Fruit fly (Drosophila melanogaster): ENCODE measurements around the gene Zcchc7.

The Zcchc7 gene

dm6 chr3L:16873127-16873543 lies 27.9 kb downstream of the Zcchc7 start (continued):
- TF ChIP-seq D (optimal IDR thresholded peaks at IDR 0.05) (no peak), D (GFP tag; optimal IDR thresholded peaks at IDR 0.05) (no peak), Abd-B (GFP tag; optimal IDR thresholded peaks at IDR 0.05) (peak; percentile 13), CG2712 (tag; optimal IDR thresholded peaks at IDR 0.05) (peak; percentile 4), CG1603 (tag; optimal IDR thresholded peaks at IDR 0.05) (no peak), fu2 (GFP tag; optimal IDR thresholded peaks at IDR 0.05) (no peak), trh (GFP tag; optimal IDR thresholded peaks at IDR 0.05) (no peak), ftz-f1 (GFP tag; optimal IDR thresholded peaks at IDR 0.05) (no peak), CG9797 (GFP tag; optimal IDR thresholded peaks at IDR 0.05) (no peak), CG17568 (GFP tag; optimal IDR thresholded peaks at IDR 0.05) (no peak), CG2678 (tag; optimal IDR thresholded peaks at IDR 0.05) (peak; percentile 69), kah (GFP tag; optimal IDR thresholded peaks at IDR 0.05) (no peak), phol (tag; optimal IDR thresholded peaks at IDR 0.05) (peak; percentile 69), Fer3 (tag; optimal IDR thresholded peaks at IDR 0.05) (no peak), CG10654 (GFP tag; optimal IDR thresholded peaks at IDR 0.05) (peak; percentile 5), ken (GFP tag; IDR thresholded peaks at IDR 0.05) (no peak), Blimp-1 (GFP tag; optimal IDR thresholded peaks at IDR 0.05) (peak; percentile 42), Drgx (GFP tag; IDR thresholded peaks at IDR 0.05) (no peak; the same call in 1 of the 2 replicates), bcd (GFP tag; optimal IDR thresholded peaks at IDR 0.05) (peak; percentile 24), dmrt11E (tag; optimal IDR thresholded peaks at IDR 0.05) (no peak), CG13624 (GFP tag; optimal IDR thresholded peaks at IDR 0.05) (no peak), CG4360 (GFP tag; IDR thresholded peaks at IDR 0.05) (no peak), CG9437 (GFP tag; optimal IDR thresholded peaks at IDR 0.05) (no peak), Eip74EF (GFP tag; optimal IDR thresholded peaks at IDR 0.05) (peak in 1 of 2 experiments; percentile 20), Nf-YA (GFP tag; IDR thresholded peaks at IDR 0.05) (0 out of 2 replicates have a peak, but pooled peaks have one; percentile 50), CG17361 (GFP tag; IDR thresholded peaks at IDR 0.05) (peak; percentile 14; the same call in 1 of the 3 replicates), dpn (GFP tag; optimal IDR thresholded peaks at IDR 0.05) (no peak), H15 (GFP tag; IDR thresholded peaks at IDR 0.05) (no peak), NC2α (GFP tag; optimal IDR thresholded peaks at IDR 0.05) (no peak), knrl (GFP tag; IDR thresholded peaks at IDR 0.05; ENCODE audit: partially characterized antibody) (no peak), croc (GFP tag; conservative IDR thresholded peaks at IDR 0.05) (no peak), fd3F (GFP tag; optimal IDR thresholded peaks at IDR 0.05) (no peak), Asciz (GFP tag; optimal IDR thresholded peaks at IDR 0.05) (peak; percentile 9), CG5180 (GFP tag; optimal IDR thresholded peaks at IDR 0.05) (peak; percentile 40), exex (tag; optimal IDR thresholded peaks at IDR 0.05) (peak; percentile 21), CG8388 (GFP tag; optimal IDR thresholded peaks at IDR 0.05) (no peak), hkb (optimal IDR thresholded peaks at IDR 0.05) (no peak), hkb (GFP tag; IDR thresholded peaks at IDR 0.05) (no peak), Ets65A (GFP tag) (peak; percentile 79), ATbp (GFP tag; optimal IDR thresholded peaks at IDR 0.05) (peak; percentile 20), CG14014 (GFP tag; IDR thresholded peaks at IDR 0.05) (no peak), CG1233 (GFP tag; optimal IDR thresholded peaks at IDR 0.05) (peak; percentile 29), slbo (GFP tag; IDR thresholded peaks at IDR 0.05) (no peak)

Data from whole organism, embryonic.